Worm (Caenorhabditis elegans) whole organism, young adult: ENCODE data around the gene T10D4.14.
"Not testable (repeated sequence)": the region's sequence is repeated elsewhere in the genome, so short reads cannot be mapped to it uniquely, and the experiment has no call there.

Source experiments
- F37B4.10 ChIP-seq: fragments of 200-800 bp; sonication (Bioruptor generic); IDR thresholded peaks from 2 replicates; pipeline ENCODE4 v1.3.6; 2022; ENCODE audit warnings: missing genetic modification characterization, missing compliant biosample characterization
- F39B2.1 ChIP-seq: fragments of 200-800 bp; sonication (Bioruptor generic); IDR thresholded peaks from 2 replicates; pipeline ENCODE4 v1.3.6; 2022; ENCODE audit warnings: missing genetic modification reagents, missing genetic modification characterization, missing compliant biosample characterization
- F52B5.7 ChIP-seq: sonication (generic microtip); optimal IDR thresholded peaks from 2 replicates; lab custom pipeline; 2016; ENCODE audit warnings: mild to moderate bottlenecking, missing genetic modification characterization, missing compliant biosample characterization
- F57A8.1 ChIP-seq: fragments of 200-800 bp; sonication (Bioruptor generic); optimal IDR thresholded peaks from 2 replicates; lab custom pipeline; 2018; ENCODE audit warnings: mild to moderate bottlenecking, missing genetic modification characterization, moderate library complexity, missing compliant biosample characterization
- Y53F4B.3 ChIP-seq: fragments of 200-800 bp; sonication (Bioruptor generic); IDR thresholded peaks from 2 replicates; pipeline ENCODE4 v1.3.6; 2022; ENCODE audit warnings: missing genetic modification reagents, missing genetic modification characterization, missing compliant biosample characterization
- Y79H2A.3 ChIP-seq: fragments of 200-800 bp; sonication (Bioruptor generic); conservative IDR thresholded peaks from 2 replicates; pipeline ENCODE4 v1.3.6; 2022; ENCODE audit warnings: missing genetic modification reagents, missing genetic modification characterization, missing compliant biosample characterization
- akir-1 ChIP-seq: fragments of 200-800 bp; sonication (Bioruptor generic); optimal IDR thresholded peaks from 2 replicates; lab custom pipeline; 2018; ENCODE audit warnings: mild to moderate bottlenecking, missing genetic modification characterization, moderate library complexity, missing compliant biosample characterization
- aptf-2 ChIP-seq: fragments of 200-800 bp; sonication (Bioruptor generic); conservative IDR thresholded peaks from 2 replicates; pipeline ENCODE4 v1.3.6; 2022; ENCODE audit warnings: missing genetic modification reagents, missing genetic modification characterization, missing compliant biosample characterization
- atf-7 ChIP-seq: sonication (generic microtip); optimal IDR thresholded peaks from 2 replicates; lab custom pipeline; 2017; ENCODE audit warnings: mild to moderate bottlenecking, missing genetic modification characterization, missing compliant biosample characterization
- athp-1 ChIP-seq: sonication (generic microtip); optimal IDR thresholded peaks from 2 replicates; lab custom pipeline; 2017; ENCODE audit warnings: mild to moderate bottlenecking, missing genetic modification characterization, missing compliant biosample characterization
- attf-5 ChIP-seq: fragments of 200-800 bp; sonication (Bioruptor generic); optimal IDR thresholded peaks from 2 replicates; lab custom pipeline; 2018; ENCODE audit warnings: mild to moderate bottlenecking, missing genetic modification characterization, missing compliant biosample characterization
- ccch-3 ChIP-seq: fragments of 200-800 bp; sonication (Bioruptor generic); optimal IDR thresholded peaks from 2 replicates; lab custom pipeline; 2018; ENCODE audit warnings: mild to moderate bottlenecking, missing genetic modification characterization, missing compliant biosample characterization
- cebp-1 ChIP-seq, 2 experiments: fragments of 200-800 bp in 1 of 2; sonication (Bioruptor generic) in 1 of 2; sonication (generic microtip) in 1 of 2; IDR thresholded peaks in 1 of 2; optimal IDR thresholded peaks in 1 of 2; 2 replicates each; pipeline versions ENCODE4 v1.3.6 to Lab custom; 2017 to 2022; ENCODE audit warnings: missing compliant biosample characterization in 2 of 2, missing genetic modification characterization in 2 of 2, mild to moderate bottlenecking in 1 of 2, missing genetic modification reagents in 1 of 2, moderate library complexity in 1 of 2
- cebp-2 ChIP-seq: fragments of 200-800 bp; sonication (Bioruptor generic); IDR thresholded peaks from 2 replicates; pipeline ENCODE4 v1.3.6; 2022; ENCODE audit warnings: missing genetic modification characterization, missing compliant biosample characterization
- ceh-27 ChIP-seq: fragments of 200-800 bp; sonication (Bioruptor generic); optimal IDR thresholded peaks from 2 replicates; lab custom pipeline; 2018; ENCODE audit warnings: mild to moderate bottlenecking, missing genetic modification characterization, moderate library complexity, missing compliant biosample characterization
- ceh-91 ChIP-seq: fragments of 200-800 bp; sonication (Bioruptor generic); IDR thresholded peaks from 2 replicates; pipeline ENCODE4 v1.3.6; 2022; ENCODE audit warnings: missing genetic modification reagents, missing genetic modification characterization, missing compliant biosample characterization
- chd-7 ChIP-seq: sonication (generic microtip); optimal IDR thresholded peaks from 2 replicates; lab custom pipeline; 2016; ENCODE audit warnings: mild to moderate bottlenecking, missing genetic modification characterization, moderate library complexity, missing compliant biosample characterization
- egl-18 ChIP-seq: fragments of 200-800 bp; sonication (Bioruptor generic); IDR thresholded peaks from 2 replicates; pipeline ENCODE4 v1.3.6; 2022; ENCODE audit warnings: missing genetic modification reagents, missing genetic modification characterization, missing compliant biosample characterization
- hlh-26 ChIP-seq: fragments of 200-800 bp; sonication (Bioruptor generic); conservative IDR thresholded peaks from 2 replicates; pipeline ENCODE4 v1.3.6; 2022; ENCODE audit warnings: missing genetic modification reagents, missing genetic modification characterization, missing compliant biosample characterization
- hrde-1 ChIP-seq: sonication (generic microtip); optimal IDR thresholded peaks from 2 replicates; lab custom pipeline; 2016; ENCODE audit warnings: missing genetic modification characterization, mild to moderate bottlenecking, missing compliant biosample characterization, moderate library complexity, missing genotype, missing genetic modification reagents, borderline replicate concordance
- let-526 ChIP-seq: fragments of 200-800 bp; sonication (Bioruptor generic); IDR thresholded peaks from 2 replicates; pipeline ENCODE4 v1.3.6; 2022; ENCODE audit warnings: missing genetic modification reagents, missing genetic modification characterization, missing compliant biosample characterization
- lsy-27 ChIP-seq: sonication (generic microtip); optimal IDR thresholded peaks from 2 replicates; lab custom pipeline; 2017; ENCODE audit warnings: missing genetic modification characterization, mild to moderate bottlenecking, missing compliant biosample characterization, antibody characterized with exemption, missing genotype, borderline replicate concordance; ENCODE audit not compliant: insufficient read depth
- nhr-27 ChIP-seq: fragments of 200-800 bp; sonication (Bioruptor generic); optimal IDR thresholded peaks from 2 replicates; lab custom pipeline; 2018; ENCODE audit warnings: mild to moderate bottlenecking, missing genetic modification characterization, moderate library complexity, missing compliant biosample characterization
- snpc-1.3 ChIP-seq: sonication (generic microtip); optimal IDR thresholded peaks from 2 replicates; lab custom pipeline; 2017; ENCODE audit warnings: missing genetic modification characterization, mild to moderate bottlenecking, missing compliant biosample characterization, antibody characterized with exemption, moderate library complexity, missing genotype, missing genetic modification reagents; ENCODE audit not compliant: insufficient read depth
- zfh-2 ChIP-seq: fragments of 200-800 bp; sonication (Bioruptor generic); conservative IDR thresholded peaks from 2 replicates; pipeline ENCODE4 v1.3.6; 2022; ENCODE audit warnings: missing genetic modification reagents, missing genetic modification characterization, missing compliant biosample characterization
- zim-3 ChIP-seq: sonication (generic microtip); optimal IDR thresholded peaks from 2 replicates; lab custom pipeline; 2017; ENCODE audit warnings: mild to moderate bottlenecking, missing genetic modification characterization, moderate library complexity, missing compliant biosample characterization

Gene T10D4.14

ce11 chrII:3191544-3191943, 40.0 kb upstream of the T10D4.14 start, which contains the start of gene Y27F2A.9:
TSS of gene Y27F2A.9 (minus strand) at chrII:3191644.
- not testable (repeated sequence) for TF ChIP-seq ceh-27 (GFP tag; lab: Kevin White, UChicago); egl-18 (GFP tag; lab: Robert Waterston, UW); ccch-3 (GFP tag; lab: Kevin White, UChicago)
- TF ChIP-seq, all 124 proteins: peak for 0; not testable (repeated sequence) for 124

- not testable (repeated sequence) for TF ChIP-seq let-526, Y79H2A.3, cebp-2 (GFP tag; lab: Robert Waterston, UW)
Observed at ce11 chrII:3189038-3189437, 37.5 kb upstream of the T10D4.14 start, which contains the start of gene Y27F2A.11. TSS of gene Y27F2A.11 (plus strand) at chrII:3189338.

ce11 chrII:3185848-3186247, 34.3 kb upstream of the T10D4.14 start:
- peak; percentile 67 for TF ChIP-seq zfh-2
- no peak for TF ChIP-seq ceh-27 (GFP tag; lab: Kevin White, UChicago)
- TF ChIP-seq, all 124 proteins: peak for 1

- TF ChIP-seq F57A8.1 (GFP tag; lab: Kevin White, UChicago); athp-1 (tag; lab: Kevin White, UChicago); atf-7 (tag; lab: Kevin White, UChicago): not testable (repeated sequence)
- TF ChIP-seq, all 124 proteins: peak for 0; not testable (repeated sequence) for 124
Observed at ce11 chrII:3184858-3185257, 33.3 kb upstream of the T10D4.14 start, which contains the start of gene sri-78. TSS of gene sri-78 (plus strand) at chrII:3185158.

- TF ChIP-seq let-526 (GFP tag; lab: Robert Waterston, UW); F52B5.7 (tag; lab: Kevin White, UChicago); attf-5 (GFP tag; lab: Kevin White, UChicago): not testable (repeated sequence)
Observed at ce11 chrII:3183300-3183840, 31.9 kb upstream of the T10D4.14 start, which contains the start of the genes Y27F2A.6 and Y27F2A.8. TSS of gene Y27F2A.6 (minus strand) at chrII:3183400. TSS of gene Y27F2A.8 (plus strand) at chrII:3183790.

ce11 chrII:3177663-3178062, 26.1 kb upstream of the T10D4.14 start, which contains the start of gene sri-40:
TSS of gene sri-40 (plus strand) at chrII:3177963.
- TF ChIP-seq nhr-27 (tag; lab: Kevin White, UChicago); lsy-27; Y53F4B.3 (GFP tag; lab: Robert Waterston, UW): not testable (repeated sequence)

ce11 chrII:3172176-3172575, 20.7 kb upstream of the T10D4.14 start, which contains the start of gene Y27F2A.10:
TSS of gene Y27F2A.10 (minus strand) at chrII:3172276.
- no peak for TF ChIP-seq hrde-1 (tag; lab: Kevin White, UChicago)
- no peak for TF ChIP-seq attf-5 (GFP tag; lab: Kevin White, UChicago)
- no peak for TF ChIP-seq chd-7 (tag; lab: Kevin White, UChicago)
- no peak for TF ChIP-seq ceh-27 (GFP tag; lab: Kevin White, UChicago)
- no peak for TF ChIP-seq F37B4.10
- no peak for TF ChIP-seq F39B2.1
- TF ChIP-seq ccch-3 (GFP tag; lab: Kevin White, UChicago), result no peak
- no peak for TF ChIP-seq cebp-1 (GFP tag; IDR thresholded peaks at IDR 0.05; lab: Robert Waterston, UW)
- TF ChIP-seq cebp-1 (tag; optimal IDR thresholded peaks at IDR 0.05; lab: Kevin White, UChicago), result no peak
- TF ChIP-seq snpc-1.3 (tag; lab: Kevin White, UChicago), result no peak
- TF ChIP-seq zim-3 (tag; lab: Kevin White, UChicago), result no peak
- no peak for TF ChIP-seq akir-1
- TF ChIP-seq hlh-26, result no peak
- TF ChIP-seq ceh-91 (GFP tag; lab: Robert Waterston, UW), result no peak
- TF ChIP-seq aptf-2, result no peak
